Worm (Caenorhabditis elegans): ENCODE measurements around the gene C15H11.10.

DNA sequence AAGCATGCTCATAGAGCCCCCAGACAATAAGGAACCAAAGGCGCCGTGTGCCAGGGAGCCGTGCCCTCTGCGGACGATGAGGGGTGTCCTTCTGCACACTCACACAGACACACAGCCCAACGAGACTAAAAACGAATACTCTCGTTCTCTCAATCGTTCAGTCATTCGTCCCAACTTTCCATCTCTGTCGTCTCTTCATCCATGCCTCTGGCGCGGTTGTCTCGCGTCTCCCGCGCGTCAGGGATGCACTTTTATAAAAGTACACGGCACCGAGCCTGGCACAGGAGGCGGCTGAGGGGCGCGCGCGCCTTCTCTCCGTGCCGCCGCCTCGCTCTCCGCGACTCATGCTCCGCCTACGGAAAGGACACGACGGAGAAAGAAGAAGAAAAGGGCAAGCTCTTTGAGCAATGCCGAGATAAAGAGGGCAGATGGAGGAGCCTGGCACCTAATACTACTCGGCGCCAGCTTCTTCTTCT, 25.4 kb upstream of the C15H11.10 start:
- TF ChIP-seq ztf-4 (tag; optimal IDR thresholded peaks at IDR 0.05) (no peak), ceh-82 (tag; optimal IDR thresholded peaks at IDR 0.05) (peak; percentile 34), lin-13 (GFP tag; optimal IDR thresholded peaks at IDR 0.05) (peak; percentile 57), mdl-1 (tag; optimal IDR thresholded peaks at IDR 0.05) (peak; percentile 39 to 59), blmp-1 (tag; optimal IDR thresholded peaks at IDR 0.05; ENCODE audit: insufficient read depth) (peak; percentile 46), aly-2 (tag; optimal IDR thresholded peaks at IDR 0.05) (no peak), unc-62 (GFP tag; optimal IDR thresholded peaks at IDR 0.05) (peak; percentile 72), dmd-4 (tag; optimal IDR thresholded peaks at IDR 0.05) (no peak), ama-1 (optimal IDR thresholded peaks at IDR 0.05) (no peak), lsy-2 (tag; optimal IDR thresholded peaks at IDR 0.05) (peak in 1 of 2 experiments; percentile 78)

Measured in whole organism, L2 larva.